Worm (Caenorhabditis elegans): Measurements from ENCODE around the gene C56G2.4.

The C56G2.4 gene

DNA sequence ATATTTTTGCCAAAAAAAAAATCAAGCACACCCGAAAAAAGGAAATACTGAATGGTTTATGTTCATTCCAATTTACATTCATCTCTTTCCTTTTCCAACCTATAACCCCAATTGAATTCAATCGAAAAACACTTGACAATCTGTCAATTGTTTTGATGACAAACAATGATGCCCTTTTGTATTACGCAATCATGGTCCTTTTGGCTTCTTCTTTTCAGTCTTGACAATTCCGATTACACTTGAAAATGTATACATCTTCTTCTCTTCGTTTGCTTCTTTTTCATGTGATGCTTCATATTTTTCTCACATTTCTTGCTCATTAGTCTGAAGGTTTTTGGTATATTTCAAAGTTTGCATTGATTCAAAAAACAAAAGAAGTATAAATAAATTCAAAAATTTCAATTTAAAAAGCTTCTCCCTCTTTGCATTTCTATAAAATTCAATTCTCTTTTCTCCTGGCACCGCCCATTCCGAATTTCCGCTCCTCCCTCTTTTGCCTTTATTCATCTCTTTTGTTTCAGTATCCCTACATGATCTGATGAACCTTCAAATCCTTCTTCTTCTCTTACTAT is at the start of gene C56G2.4:
Gene C56G2.4, plus strand, starts transcription at position 522 of the 572 bp plus-strand sequence.
- no peak for TF ChIP-seq nhr-11 (tag; optimal IDR thresholded peaks at IDR 0.05)
- no peak for TF ChIP-seq egl-27 (tag; optimal IDR thresholded peaks at IDR 0.05)

DNA sequence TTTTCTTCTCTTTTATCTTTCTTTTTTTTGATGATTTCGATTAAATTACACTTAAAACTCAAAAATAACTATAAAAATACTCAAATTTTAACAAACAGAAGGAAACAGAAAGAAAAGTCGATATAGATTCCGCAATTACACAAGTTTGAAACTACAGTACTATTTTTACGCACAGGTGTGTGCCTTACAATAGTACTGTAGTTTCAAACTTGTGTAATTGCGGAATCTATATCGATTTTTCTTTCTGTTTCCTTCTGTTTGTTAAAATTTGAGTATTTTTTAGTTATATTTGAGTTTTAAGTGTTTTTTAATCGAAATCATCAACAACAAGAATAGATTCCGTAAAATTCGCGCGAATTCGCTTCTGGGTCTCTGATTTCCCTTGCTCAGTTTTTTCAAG is 48.5 kb upstream of the C56G2.4 start:
- no peak for TF ChIP-seq fkh-2 (tag; optimal IDR thresholded peaks at IDR 0.05)
- no peak for TF ChIP-seq jun-1 (tag; optimal IDR thresholded peaks at IDR 0.05)
- no peak for TF ChIP-seq nhr-11 (tag; optimal IDR thresholded peaks at IDR 0.05)
- no peak for TF ChIP-seq ztf-11 (tag; optimal IDR thresholded peaks at IDR 0.05)
- no peak for TF ChIP-seq fkh-10 (GFP tag; optimal IDR thresholded peaks at IDR 0.05)
- TF ChIP-seq fos-1 (tag; optimal IDR thresholded peaks at IDR 0.05): no peak
- TF ChIP-seq nhr-76 (tag; optimal IDR thresholded peaks at IDR 0.05): no peak
- TF ChIP-seq pqm-1 (tag; optimal IDR thresholded peaks at IDR 0.05): no peak
- no peak for TF ChIP-seq egl-5 (tag; optimal IDR thresholded peaks at IDR 0.05)
- no peak for TF ChIP-seq lsy-12 (tag; optimal IDR thresholded peaks at IDR 0.05)
- no peak for TF ChIP-seq nhr-67 (tag; optimal IDR thresholded peaks at IDR 0.05)
- no peak for TF ChIP-seq ceh-82 (tag; optimal IDR thresholded peaks at IDR 0.05)
- TF ChIP-seq ZK546.5 (tag; optimal IDR thresholded peaks at IDR 0.05): no peak
- no peak for TF ChIP-seq snpc-4 (tag; optimal IDR thresholded peaks at IDR 0.05)
- no peak for TF ChIP-seq unc-62 (GFP tag; optimal IDR thresholded peaks at IDR 0.05)
- TF ChIP-seq pha-4 (tag; optimal IDR thresholded peaks at IDR 0.05): no peak
- TF ChIP-seq tbx-2 (tag; optimal IDR thresholded peaks at IDR 0.05): no peak
- TF ChIP-seq ama-1 (optimal IDR thresholded peaks at IDR 0.05): no peak
- no peak for TF ChIP-seq nhr-43 (tag; optimal IDR thresholded peaks at IDR 0.05; ENCODE audit: poor library complexity, severe bottlenecking)

DNA sequence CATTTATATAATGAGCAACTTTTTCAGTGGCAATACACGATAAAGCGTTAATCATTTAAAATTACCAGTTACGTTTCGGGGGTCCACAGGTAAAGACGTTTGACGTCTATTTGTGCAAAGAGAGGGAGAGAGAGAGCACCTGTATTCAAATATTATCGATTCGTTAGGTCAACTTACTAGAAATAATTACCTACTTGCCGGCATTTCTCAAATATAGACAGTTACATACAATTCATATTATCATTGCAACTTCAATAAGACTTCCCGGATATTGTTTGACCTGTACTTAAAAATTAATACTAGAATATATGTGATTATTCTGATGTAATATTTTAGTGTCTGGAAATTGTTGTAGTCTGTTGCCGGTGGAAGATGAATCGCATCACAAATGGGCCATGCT is 45.6 kb upstream of the C56G2.4 start, which contains the start of gene gadr-3:
Gene gadr-3, minus strand, starts transcription at position 101 of the 400 bp plus-strand sequence.
- TF ChIP-seq nhr-25 (tag; optimal IDR thresholded peaks at IDR 0.05) (no peak), pha-4 (tag; optimal IDR thresholded peaks at IDR 0.05) (no peak), elt-2 (tag; optimal IDR thresholded peaks at IDR 0.05) (no peak)

DNA sequence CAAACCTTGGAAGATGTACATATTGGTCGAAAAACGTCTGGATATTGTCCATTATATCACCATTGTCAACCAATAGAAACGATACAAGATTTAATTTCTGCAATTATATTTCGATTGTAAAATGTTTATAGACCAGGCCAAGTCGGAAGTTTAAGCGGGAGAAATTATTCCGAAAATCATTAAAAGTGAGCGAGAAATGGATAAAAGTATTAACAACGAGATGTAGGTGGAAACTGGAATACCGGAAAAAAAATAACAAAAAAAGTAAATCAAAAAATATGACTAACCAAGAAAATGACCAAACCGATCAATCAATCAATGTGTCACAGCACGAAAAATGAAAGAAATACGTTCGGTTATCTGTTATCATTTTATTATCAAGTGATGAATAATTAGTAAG is 44.3 kb upstream of the C56G2.4 start, which contains the start of gene F47D12.6:
Gene F47D12.6, minus strand, starts transcription at position 101 of the 400 bp plus-strand sequence.
- TF ChIP-seq daf-12 (tag; optimal IDR thresholded peaks at IDR 0.05) (no peak), fos-1 (tag; optimal IDR thresholded peaks at IDR 0.05) (no peak), tbx-2 (tag; optimal IDR thresholded peaks at IDR 0.05) (no peak), nhr-67 (tag; optimal IDR thresholded peaks at IDR 0.05) (no peak), nhr-23 (tag; optimal IDR thresholded peaks at IDR 0.05) (no peak), ama-1 (optimal IDR thresholded peaks at IDR 0.05) (no peak), sea-2 (GFP tag; optimal IDR thresholded peaks at IDR 0.05) (no peak), snpc-4 (tag; optimal IDR thresholded peaks at IDR 0.05) (no peak), ceh-16 (tag; optimal IDR thresholded peaks at IDR 0.05) (no peak), aly-2 (tag; optimal IDR thresholded peaks at IDR 0.05) (no peak), eor-1 (tag; optimal IDR thresholded peaks at IDR 0.05) (no peak), lin-15B (tag; optimal IDR thresholded peaks at IDR 0.05) (no peak), ceh-28 (tag; optimal IDR thresholded peaks at IDR 0.05) (no peak), mdl-1 (tag; optimal IDR thresholded peaks at IDR 0.05) (no peak), jun-1 (tag; optimal IDR thresholded peaks at IDR 0.05) (no peak), skn-1 (tag; optimal IDR thresholded peaks at IDR 0.05) (no peak)

DNA sequence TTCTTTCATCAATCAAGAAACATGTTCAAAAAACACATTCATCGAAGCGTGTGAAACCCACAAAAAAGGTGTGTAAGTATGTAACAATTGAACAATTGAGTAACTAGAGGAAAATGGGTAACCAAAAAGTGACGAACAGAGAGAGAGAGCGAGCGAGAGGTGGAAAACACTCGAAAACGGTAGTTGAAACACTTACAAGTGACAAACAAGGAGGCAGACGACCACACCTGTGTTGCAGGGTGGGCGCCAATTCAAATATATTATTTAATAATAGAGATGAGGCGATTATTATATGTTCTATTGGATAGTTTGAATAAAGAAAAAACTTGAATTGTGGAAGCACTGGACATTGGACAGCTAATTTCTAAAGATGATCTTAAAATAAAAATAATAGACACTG is 42.2 kb upstream of the C56G2.4 start:
- no peak for TF ChIP-seq nhr-28 (tag; optimal IDR thresholded peaks at IDR 0.05)
- TF ChIP-seq lin-39 (tag; optimal IDR thresholded peaks at IDR 0.05): no peak
- TF ChIP-seq ceh-82 (tag; optimal IDR thresholded peaks at IDR 0.05): no peak
- peak; percentile 76 for TF ChIP-seq lin-15B (tag; optimal IDR thresholded peaks at IDR 0.05)
- TF ChIP-seq ceh-16 (tag; optimal IDR thresholded peaks at IDR 0.05): no peak
- TF ChIP-seq snpc-4 (tag; optimal IDR thresholded peaks at IDR 0.05): no peak
- TF ChIP-seq daf-12 (tag; optimal IDR thresholded peaks at IDR 0.05): no peak
- TF ChIP-seq ZK546.5 (tag; optimal IDR thresholded peaks at IDR 0.05): no peak
- TF ChIP-seq nfya-1 (tag; optimal IDR thresholded peaks at IDR 0.05; ENCODE audit: insufficient read depth): peak; percentile 13
- TF ChIP-seq mdl-1 (tag; optimal IDR thresholded peaks at IDR 0.05): no peak
- no peak for TF ChIP-seq egl-5 (tag; optimal IDR thresholded peaks at IDR 0.05)
